Worm (Caenorhabditis elegans) whole organism, L3 larva: ENCODE results near the gene F53B1.3.
A peak's percentile ranks its signal among the peaks of the same experiment; 100 is the strongest.

Source experiments
- ZK546.5 ChIP-seq: sonication (generic microtip); optimal IDR thresholded peaks from 2 replicates; lab custom pipeline; 2017; ENCODE audit warnings: missing biosample characterization, missing genetic modification characterization
- aly-2 ChIP-seq: fragments of 150-350 bp; optimal IDR thresholded peaks from 2 replicates; lab custom pipeline; 2014; ENCODE audit warnings: missing biosample characterization, missing genetic modification characterization
- ama-1 ChIP-seq: fragments of 150-350 bp; optimal IDR thresholded peaks from 2 replicates; lab custom pipeline; 2018
- ceh-16 ChIP-seq: sonication (generic microtip); optimal IDR thresholded peaks from 2 replicates; lab custom pipeline; 2017; ENCODE audit warnings: missing biosample characterization, missing genetic modification characterization
- ceh-28 ChIP-seq: fragments of 150-350 bp; optimal IDR thresholded peaks from 2 replicates; lab custom pipeline; 2014; ENCODE audit warnings: missing biosample characterization, missing genetic modification reagents, missing genetic modification characterization
- ceh-82 ChIP-seq: fragments of 150-350 bp; optimal IDR thresholded peaks from 2 replicates; lab custom pipeline; 2014; ENCODE audit warnings: missing biosample characterization, missing genetic modification characterization
- ceh-9 ChIP-seq: sonication (generic microtip); optimal IDR thresholded peaks from 2 replicates; lab custom pipeline; 2018; ENCODE audit warnings: missing biosample characterization, missing genetic modification characterization
- daf-12 ChIP-seq: fragments of 150-350 bp; optimal IDR thresholded peaks from 2 replicates; lab custom pipeline; 2014; ENCODE audit warnings: missing biosample characterization, missing genetic modification reagents, missing genetic modification characterization
- egl-27 ChIP-seq: sonication (generic microtip); optimal IDR thresholded peaks from 4 replicates; lab custom pipeline; 2017; ENCODE audit warnings: missing biosample characterization, missing genetic modification reagents, missing genetic modification characterization
- egl-5 ChIP-seq: fragments of 150-350 bp; optimal IDR thresholded peaks from 2 replicates; lab custom pipeline; 2017; ENCODE audit warnings: missing biosample characterization, missing genetic modification reagents, missing genetic modification characterization, inconsistent platforms
- elt-1 ChIP-seq: fragments of 150-350 bp; optimal IDR thresholded peaks from 2 replicates; lab custom pipeline; 2014; ENCODE audit warnings: missing biosample characterization, missing genetic modification characterization
- elt-2 ChIP-seq: sonication (generic microtip); optimal IDR thresholded peaks from 2 replicates; lab custom pipeline; 2016; ENCODE audit warnings: missing genetic modification reagents, mild to moderate bottlenecking, missing genetic modification characterization, missing compliant biosample characterization
- eor-1 ChIP-seq, 2 experiments: fragments of 150-350 bp; optimal IDR thresholded peaks; 2 replicates each; lab custom pipeline; 2014 to 2018; ENCODE audit warnings: missing biosample characterization in 2 of 2, missing genetic modification characterization in 2 of 2
- fkh-10 ChIP-seq: sonication (generic microtip); optimal IDR thresholded peaks from 2 replicates; lab custom pipeline; 2017; ENCODE audit warnings: missing biosample characterization, missing genetic modification reagents, missing genetic modification characterization
- fkh-2 ChIP-seq: fragments of 150-350 bp; optimal IDR thresholded peaks from 2 replicates; lab custom pipeline; 2014; ENCODE audit warnings: missing biosample characterization, missing genetic modification reagents, missing genetic modification characterization
- fos-1 ChIP-seq: fragments of 150-350 bp; optimal IDR thresholded peaks from 2 replicates; lab custom pipeline; 2014; ENCODE audit warnings: missing biosample characterization, missing genetic modification characterization
- lin-15B ChIP-seq: fragments of 150-350 bp; optimal IDR thresholded peaks from 2 replicates; lab custom pipeline; 2014; ENCODE audit warnings: missing biosample characterization, missing genetic modification characterization
- lin-39 ChIP-seq: fragments of 150-350 bp; optimal IDR thresholded peaks from 2 replicates; lab custom pipeline; 2018; ENCODE audit warnings: missing biosample characterization, missing genetic modification reagents, missing genetic modification characterization
- mdl-1 ChIP-seq: fragments of 150-350 bp; optimal IDR thresholded peaks from 2 replicates; lab custom pipeline; 2014; ENCODE audit warnings: missing biosample characterization, missing genetic modification characterization
- mml-1 ChIP-seq: fragments of 150-350 bp; sonication (generic microtip); optimal IDR thresholded peaks from 3 replicates; lab custom pipeline; 2014; ENCODE audit warnings: missing biosample characterization, missing genetic modification characterization
- nhr-11 ChIP-seq: fragments of 150-350 bp; optimal IDR thresholded peaks from 2 replicates; lab custom pipeline; 2014; ENCODE audit warnings: missing biosample characterization, missing genetic modification characterization
- nhr-12 ChIP-seq: fragments of 150-350 bp; optimal IDR thresholded peaks from 2 replicates; lab custom pipeline; 2014; ENCODE audit warnings: missing biosample characterization, missing genetic modification characterization
- nhr-23 ChIP-seq: fragments of 150-350 bp; optimal IDR thresholded peaks from 2 replicates; lab custom pipeline; 2014; ENCODE audit warnings: missing biosample characterization, missing genetic modification reagents, missing genetic modification characterization
- nhr-237 ChIP-seq: fragments of 150-350 bp; optimal IDR thresholded peaks from 2 replicates; lab custom pipeline; 2014; ENCODE audit warnings: missing biosample characterization, missing genetic modification characterization
- nhr-25 ChIP-seq: sonication (generic microtip); optimal IDR thresholded peaks from 2 replicates; lab custom pipeline; 2017; ENCODE audit warnings: missing biosample characterization, missing genetic modification characterization
- nhr-28 ChIP-seq: fragments of 150-350 bp; optimal IDR thresholded peaks from 2 replicates; lab custom pipeline; 2014; ENCODE audit warnings: missing biosample characterization, missing genetic modification characterization
- nhr-43 ChIP-seq: sonication (generic microtip); optimal IDR thresholded peaks from 2 replicates; lab custom pipeline; 2016; ENCODE audit warnings: mild to moderate bottlenecking, missing genetic modification characterization, missing compliant biosample characterization; ENCODE audit not compliant: poor library complexity, severe bottlenecking
- nhr-67 ChIP-seq: fragments of 150-350 bp; optimal IDR thresholded peaks from 2 replicates; lab custom pipeline; 2014; ENCODE audit warnings: missing biosample characterization, missing genetic modification characterization
- nhr-76 ChIP-seq: fragments of 150-350 bp; sonication (generic microtip); optimal IDR thresholded peaks from 5 replicates; lab custom pipeline; 2014; ENCODE audit warnings: missing biosample characterization, missing genetic modification characterization
- nhr-77 ChIP-seq: fragments of 150-350 bp; optimal IDR thresholded peaks from 2 replicates; lab custom pipeline; 2014; ENCODE audit warnings: missing biosample characterization, missing genetic modification characterization
- pha-4 ChIP-seq: fragments of 150-350 bp; optimal IDR thresholded peaks from 2 replicates; lab custom pipeline; 2014; ENCODE audit warnings: missing biosample characterization, missing genetic modification reagents, missing genetic modification characterization
- pqm-1 ChIP-seq: fragments of 150-350 bp; optimal IDR thresholded peaks from 2 replicates; lab custom pipeline; 2017; ENCODE audit warnings: missing biosample characterization, missing genetic modification characterization, inconsistent platforms
- sea-2 ChIP-seq: fragments of 150-350 bp; sonication (generic microtip); optimal IDR thresholded peaks from 4 replicates; lab custom pipeline; 2014; ENCODE audit warnings: missing biosample characterization, missing genetic modification reagents, missing genetic modification characterization
- skn-1 ChIP-seq: fragments of 150-350 bp; optimal IDR thresholded peaks from 2 replicates; lab custom pipeline; 2014; ENCODE audit warnings: missing biosample characterization, missing genetic modification characterization
- snpc-4 ChIP-seq: fragments of 150-350 bp; optimal IDR thresholded peaks from 2 replicates; lab custom pipeline; 2014; ENCODE audit warnings: missing biosample characterization, missing genetic modification characterization
- tbx-2 ChIP-seq: sonication (generic microtip); optimal IDR thresholded peaks from 2 replicates; lab custom pipeline; 2016; ENCODE audit warnings: mild to moderate bottlenecking, missing genetic modification characterization, missing compliant biosample characterization
- unc-62 ChIP-seq: fragments of 150-350 bp; sonication (generic microtip); optimal IDR thresholded peaks from 4 replicates; lab custom pipeline; 2014; ENCODE audit warnings: missing biosample characterization, missing genetic modification reagents, missing genetic modification characterization
- zag-1 ChIP-seq: fragments of 150-350 bp; optimal IDR thresholded peaks from 2 replicates; lab custom pipeline; 2014; ENCODE audit warnings: missing biosample characterization, missing genetic modification characterization
- ztf-4 ChIP-seq: fragments of 150-350 bp; optimal IDR thresholded peaks from 2 replicates; lab custom pipeline; 2014; ENCODE audit warnings: missing biosample characterization, missing genetic modification characterization

Gene F53B1.3

DNA sequence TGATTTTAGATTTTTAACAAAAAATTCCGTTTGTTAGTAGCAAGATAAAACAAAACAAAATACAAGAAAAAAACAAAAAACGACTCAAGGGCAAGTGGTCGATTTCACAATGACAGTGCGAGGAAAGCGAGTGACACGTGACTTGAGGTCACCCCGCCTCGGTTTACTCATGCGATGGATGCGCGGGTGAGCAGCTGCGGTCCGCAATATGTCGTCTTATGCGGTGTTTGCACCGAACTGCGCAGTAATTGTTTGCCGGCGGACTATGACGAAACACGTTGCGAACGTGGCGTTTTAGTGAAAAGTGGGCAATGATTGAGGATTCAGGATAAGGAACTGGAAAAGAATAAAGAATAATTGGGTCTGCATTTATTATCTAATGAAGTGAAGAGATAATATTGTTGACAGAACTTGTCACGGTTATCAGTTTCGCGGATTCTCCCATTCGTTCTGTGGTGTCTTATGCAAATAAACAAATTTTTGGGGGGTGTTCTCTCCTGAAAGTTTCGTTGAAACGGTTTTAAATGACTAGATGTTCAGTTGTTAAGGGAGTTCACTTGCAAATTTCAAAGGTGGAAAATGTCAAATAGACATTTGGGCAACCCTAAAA is 33.9 kb upstream of the F53B1.3 start (continued):
- no peak for TF ChIP-seq nhr-28
- TF ChIP-seq fkh-2 (tag; lab: Kevin White, UChicago) = no peak
- TF ChIP-seq mml-1 (tag; lab: Kevin White, UChicago) = no peak
- no peak for TF ChIP-seq ZK546.5
- TF ChIP-seq snpc-4 = peak; percentile 10
- TF ChIP-seq nhr-11 (tag; lab: Kevin White, UChicago) = no peak
- no peak for TF ChIP-seq eor-1 (tag; optimal IDR thresholded peaks at IDR 0.05; lab: Kevin White, UChicago)
- TF ChIP-seq sea-2 (GFP tag; lab: Kevin White, UChicago) = no peak
- TF ChIP-seq ztf-4 (tag; lab: Kevin White, UChicago) = no peak
- no peak for TF ChIP-seq ceh-9 (tag; lab: Kevin White, UChicago)
- peak; percentile 69 for TF ChIP-seq pha-4
- TF ChIP-seq nhr-76 (tag; lab: Kevin White, UChicago) = no peak
- TF ChIP-seq ceh-82 = no peak
- TF ChIP-seq mdl-1 (tag; lab: Kevin White, UChicago) = peak; percentile 55
- no peak for TF ChIP-seq fos-1
- no peak for TF ChIP-seq ama-1
- no peak for TF ChIP-seq nhr-12 (tag; lab: Kevin White, UChicago)
- TF ChIP-seq nhr-237 (tag; lab: Kevin White, UChicago) = no peak
- TF ChIP-seq ceh-28 = no peak
- peak; percentile 71 for TF ChIP-seq nhr-23 (tag; lab: Kevin White, UChicago)
- TF ChIP-seq lin-15B = peak; percentile 26
- TF ChIP-seq egl-27 = no peak
- peak; percentile 26 for TF ChIP-seq tbx-2 (tag; lab: Kevin White, UChicago)

DNA sequence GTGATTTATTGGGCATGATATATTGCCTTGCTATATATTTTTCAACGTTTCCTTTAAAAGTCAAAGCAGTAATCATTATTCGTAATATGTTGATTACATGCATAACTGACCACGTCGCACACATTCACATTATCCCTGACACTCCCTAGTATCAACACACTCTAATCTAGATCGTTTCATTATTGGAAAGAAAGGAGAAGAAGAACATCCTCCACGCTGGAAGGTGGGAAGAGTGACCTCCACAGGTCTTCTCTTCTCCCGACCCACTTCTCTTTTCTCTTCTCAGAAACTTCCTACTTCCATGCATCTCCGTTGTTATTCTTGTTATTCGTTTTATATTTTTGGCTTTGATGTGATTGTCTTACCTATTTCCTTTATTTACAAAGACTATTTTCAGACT is 31.4 kb upstream of the F53B1.3 start, which contains the start of gene txdc-12.2:
TSS of gene txdc-12.2 (plus strand) at position 396 of the 400 bp plus-strand sequence.
- TF ChIP-seq ztf-4 (tag; lab: Kevin White, UChicago) (no peak), nhr-23 (tag; lab: Kevin White, UChicago) (peak; percentile 87), nhr-25 (tag; lab: Kevin White, UChicago) (peak; percentile 59), egl-5 (peak; percentile 20), pha-4 (no peak)
- TF ChIP-seq, all 47 proteins: peak for 3

DNA sequence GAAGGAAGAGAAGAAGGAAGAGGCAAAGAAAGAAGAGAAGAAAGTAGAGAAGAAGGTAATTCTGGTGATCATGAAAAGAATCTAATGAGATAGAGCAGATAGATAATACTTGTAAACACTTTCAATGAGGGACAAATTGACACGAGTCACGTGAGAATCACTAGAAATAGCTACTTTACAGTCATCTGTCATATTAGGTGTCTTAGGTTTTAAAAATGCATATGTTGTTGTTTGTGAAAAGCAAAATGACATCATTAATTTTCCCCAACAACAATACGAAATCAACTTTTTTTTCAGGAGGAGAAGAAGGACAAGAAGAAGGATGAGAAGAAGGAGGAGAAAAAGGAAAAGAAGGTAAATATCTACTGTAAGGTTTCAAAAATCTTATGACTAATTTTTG is 30.2 kb upstream of the F53B1.3 start:
- TF ChIP-seq ztf-4 (tag; lab: Kevin White, UChicago) = no peak
- peak; percentile 20 for TF ChIP-seq elt-1 (tag; lab: Kevin White, UChicago)
- TF ChIP-seq skn-1 (tag; lab: Kevin White, UChicago) = no peak

DNA sequence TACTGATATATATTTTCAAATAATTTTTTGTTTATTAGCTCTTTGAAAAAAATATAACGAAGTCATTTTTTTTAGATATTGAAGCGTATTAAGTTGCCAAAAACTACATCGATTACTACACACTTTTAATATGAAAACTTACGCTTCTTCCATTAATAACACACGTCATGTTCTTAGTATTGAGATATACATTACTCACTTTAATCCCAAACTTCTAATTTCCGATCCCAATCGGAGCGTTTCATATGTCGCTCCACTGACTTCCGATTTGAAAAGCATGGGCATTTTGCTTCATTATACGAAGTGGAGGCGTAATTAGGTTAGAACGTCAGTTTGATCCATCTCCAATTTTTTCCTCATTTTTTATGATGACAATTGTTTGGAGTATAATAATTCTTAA is 26.6 kb upstream of the F53B1.3 start:
- TF ChIP-seq nhr-77 (tag; lab: Kevin White, UChicago) = no peak
- no peak for TF ChIP-seq elt-2 (tag; lab: Kevin White, UChicago)
- no peak for TF ChIP-seq skn-1 (tag; lab: Kevin White, UChicago)
- TF ChIP-seq mdl-1 (tag; lab: Kevin White, UChicago) = no peak
- no peak for TF ChIP-seq lin-15B
- TF ChIP-seq pha-4 = no peak
- TF ChIP-seq fkh-2 (tag; lab: Kevin White, UChicago) = no peak
- no peak for TF ChIP-seq lin-39 (tag; lab: Kevin White, UChicago)
- no peak for TF ChIP-seq fkh-10 (GFP tag; lab: Kevin White, UChicago)
- TF ChIP-seq ZK546.5 = no peak
- TF ChIP-seq nhr-11 (tag; lab: Kevin White, UChicago) = no peak
- no peak for TF ChIP-seq ceh-9 (tag; lab: Kevin White, UChicago)
- no peak for TF ChIP-seq nhr-237 (tag; lab: Kevin White, UChicago)
- no peak for TF ChIP-seq snpc-4
- TF ChIP-seq ama-1 = no peak

DNA sequence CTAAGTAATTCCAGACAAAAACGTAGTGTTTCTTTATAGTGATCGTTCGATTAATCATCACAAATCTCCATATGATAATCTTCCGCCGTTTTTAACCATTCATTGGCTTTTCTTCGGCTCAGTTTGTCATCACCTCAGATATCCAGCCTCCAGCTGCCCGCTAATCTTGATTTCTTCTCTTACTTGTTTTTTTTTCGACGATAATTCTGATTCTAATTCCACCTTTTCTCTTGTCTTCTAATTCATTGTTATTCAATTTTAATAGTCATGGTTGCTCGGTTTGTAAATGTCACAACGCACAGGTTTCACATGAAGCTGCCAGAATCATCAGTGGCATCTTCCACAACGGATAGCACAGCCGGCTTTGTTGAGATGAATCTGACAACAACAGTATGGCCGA is 25.9 kb upstream of the F53B1.3 start, which contains the start of gene F49H12.4:
TSS of gene F49H12.4 (plus strand) at position 301 of the 400 bp plus-strand sequence.
- TF ChIP-seq nhr-67 (tag; lab: Kevin White, UChicago) (no peak), lin-15B (no peak), pqm-1 (no peak), nhr-23 (tag; lab: Kevin White, UChicago) (no peak), egl-27 (no peak), zag-1 (no peak), aly-2 (tag; lab: Kevin White, UChicago) (no peak), daf-12 (no peak), unc-62 (GFP tag; lab: Kevin White, UChicago) (no peak), pha-4 (no peak), ceh-16 (no peak), nhr-77 (tag; lab: Kevin White, UChicago) (no peak), nhr-43 (tag; lab: Kevin White, UChicago) (no peak)
- TF ChIP-seq, all 47 proteins: peak for 0
